Fruit fly (Drosophila melanogaster) S2 (cell line): ENCODE data around the gene Pxd.
A peak's percentile ranks its signal among the peaks of the same experiment; 100 is the strongest.

Experiments
- CG8478 ChIP-seq: fragments of >200 bp; optimal IDR thresholded peaks from 2 replicates; lab custom pipeline; 2018
- CTCF ChIP-seq, 2 experiments: fragments of >200 bp; optimal IDR thresholded peaks; 2 replicates each; lab custom pipeline; 2018

Pxd gene

dm6 chr3R:17014276-17014675 is at the start of gene Pxd:
Gene Pxd, plus strand, starts transcription at chr3R:17014576.
- no peak for TF ChIP-seq CG8478 (lab: Kevin White, UChicago)
- no peak for TF ChIP-seq CTCF (optimal IDR thresholded peaks at IDR 0.05; lab: Kevin White, UChicago)

- TF ChIP-seq CG8478 (lab: Kevin White, UChicago) (no peak), CTCF (optimal IDR thresholded peaks at IDR 0.05; lab: Kevin White, UChicago) (peak; percentile 99)
Observed at dm6 chr3R:16969361-16970355, 44.7 kb upstream of the Pxd start.

dm6 chr3R:16972136-16972535 is 42.2 kb upstream of the Pxd start, which contains the start of gene Abd-B:
Gene Abd-B, minus strand, starts transcription at chr3R:16972236.
- TF ChIP-seq CG8478 (lab: Kevin White, UChicago): no peak
- no peak for TF ChIP-seq CTCF (optimal IDR thresholded peaks at IDR 0.05; lab: Kevin White, UChicago)

dm6 chr3R:16972575-16972974 is 41.8 kb upstream of the Pxd start:
- TF ChIP-seq CTCF (optimal IDR thresholded peaks at IDR 0.05; lab: Kevin White, UChicago) (no peak), CG8478 (lab: Kevin White, UChicago) (no peak)

- TF ChIP-seq CG8478 (lab: Kevin White, UChicago): no peak
- no peak for TF ChIP-seq CTCF (optimal IDR thresholded peaks at IDR 0.05; lab: Kevin White, UChicago)
Observed at dm6 chr3R:16974904-16975303, 39.5 kb upstream of the Pxd start, which contains the start of gene VhaM9.7-d. Gene VhaM9.7-d, plus strand, starts transcription at chr3R:16975204.

dm6 chr3R:16977745-16978305 is 36.6 kb upstream of the Pxd start, which contains the start of gene Actn3:
Gene Actn3, minus strand, starts transcription at chr3R:16977795.
- peak in 1 of 2 experiments; percentile 63 for TF ChIP-seq CTCF (optimal IDR thresholded peaks at IDR 0.05; lab: Kevin White, UChicago)
- no peak for TF ChIP-seq CG8478 (lab: Kevin White, UChicago)

dm6 chr3R:16980958-16981623 is 33.3 kb upstream of the Pxd start:
- TF ChIP-seq CTCF (optimal IDR thresholded peaks at IDR 0.05; lab: Kevin White, UChicago) (no peak), CG8478 (lab: Kevin White, UChicago) (no peak)

dm6 chr3R:16982108-16982707 is 32.2 kb upstream of the Pxd start, which contains the start of gene AhcyL2:
Gene AhcyL2, minus strand, starts transcription at chr3R:16982158.
- TF ChIP-seq CG8478 (lab: Kevin White, UChicago) (no peak), CTCF (optimal IDR thresholded peaks at IDR 0.05; lab: Kevin White, UChicago) (no peak)

- TF ChIP-seq CTCF (optimal IDR thresholded peaks at IDR 0.05; lab: Kevin White, UChicago) (no peak), CG8478 (lab: Kevin White, UChicago) (no peak)
Observed at dm6 chr3R:16983001-16983400, 31.4 kb upstream of the Pxd start.

dm6 chr3R:16984221-16984620 is 30.2 kb upstream of the Pxd start:
- no peak for TF ChIP-seq CTCF (optimal IDR thresholded peaks at IDR 0.05; lab: Kevin White, UChicago)
- TF ChIP-seq CG8478 (lab: Kevin White, UChicago): no peak

dm6 chr3R:16985547-16985946 is 28.8 kb upstream of the Pxd start:
- TF ChIP-seq CTCF (optimal IDR thresholded peaks at IDR 0.05; lab: Kevin White, UChicago) (no peak), CG8478 (lab: Kevin White, UChicago) (no peak)

dm6 chr3R:16986181-16987074 is 27.9 kb upstream of the Pxd start:
- no peak for TF ChIP-seq CG8478 (lab: Kevin White, UChicago)
- TF ChIP-seq CTCF (optimal IDR thresholded peaks at IDR 0.05; lab: Kevin White, UChicago): no peak

- TF ChIP-seq CTCF (optimal IDR thresholded peaks at IDR 0.05; lab: Kevin White, UChicago) (no peak), CG8478 (lab: Kevin White, UChicago) (no peak)
Observed at dm6 chr3R:16987220-16987923, 27.0 kb upstream of the Pxd start, which contains the start of gene CG18622. Gene CG18622, minus strand, starts transcription at chr3R:16987732.
